Fruit fly (Drosophila melanogaster) whole organism, adult: ENCODE measurements around the gene Scp2.

Experiments used
- CG11617 ChIP-seq: fragments of 200-800 bp; sonication (Bioruptor generic); optimal IDR thresholded peaks from 2 replicates; lab custom pipeline; 2017; ENCODE audit warnings: mild to moderate bottlenecking, missing biosample characterization, missing genetic modification reagents, missing genetic modification characterization
- CG12768 ChIP-seq: fragments of 200-800 bp; sonication (Bioruptor generic); optimal IDR thresholded peaks from 2 replicates; lab custom pipeline; 2017; ENCODE audit warnings: missing biosample characterization, missing genetic modification characterization, mild to moderate bottlenecking, moderate library complexity, missing genetic modification reagents
- CG14711 ChIP-seq: fragments of 200-800 bp; sonication (Bioruptor generic); optimal IDR thresholded peaks from 2 replicates; lab custom pipeline; 2018; ENCODE audit warnings: missing biosample characterization, mild to moderate bottlenecking, missing genetic modification characterization, moderate library complexity
- CG1620 ChIP-seq: fragments of 200-800 bp; sonication (Bioruptor generic); optimal IDR thresholded peaks from 2 replicates; lab custom pipeline; 2016; ENCODE audit warnings: missing biosample characterization, missing genetic modification characterization
- CG7101 ChIP-seq: fragments of 200-800 bp; sonication (Bioruptor generic); optimal IDR thresholded peaks from 2 replicates; lab custom pipeline; 2018; ENCODE audit warnings: missing biosample characterization, mild to moderate bottlenecking, missing genetic modification characterization, moderate library complexity
- Clk ChIP-seq: fragments of 200-800 bp; sonication (Bioruptor generic); optimal IDR thresholded peaks from 2 replicates; lab custom pipeline; 2017; ENCODE audit warnings: missing biosample characterization, missing genetic modification characterization
- Hr96 ChIP-seq: fragments of 200-800 bp; sonication (Bioruptor generic); optimal IDR thresholded peaks from 2 replicates; lab custom pipeline; 2016; ENCODE audit warnings: missing biosample characterization, missing genetic modification characterization
- Mnt ChIP-seq: fragments of 200-800 bp; sonication (Bioruptor generic); optimal IDR thresholded peaks from 2 replicates; lab custom pipeline; 2016; ENCODE audit warnings: missing biosample characterization, mild to moderate bottlenecking, missing genetic modification characterization
- bab1 ChIP-seq: fragments of 200-800 bp; sonication (Bioruptor generic); optimal IDR thresholded peaks from 3 replicates; lab custom pipeline; 2019; ENCODE audit warnings: missing biosample characterization, mild to moderate bottlenecking, missing genetic modification characterization, moderate library complexity
- cic ChIP-seq: fragments of 200-800 bp; sonication (Bioruptor generic); optimal IDR thresholded peaks from 2 replicates; lab custom pipeline; 2017; ENCODE audit warnings: missing biosample characterization, mild to moderate bottlenecking, missing genetic modification characterization, moderate library complexity
- kay ChIP-seq: fragments of 200-800 bp; sonication (Bioruptor generic); peaks from one replicate; lab custom pipeline; 2016; ENCODE audit warnings: missing biosample characterization, missing genetic modification characterization, borderline replicate concordance
- ovo ChIP-seq: fragments of 200-800 bp; sonication (Bioruptor generic); optimal IDR thresholded peaks from 2 replicates; lab custom pipeline; 2016; ENCODE audit warnings: missing biosample characterization, missing genetic modification characterization
- tj ChIP-seq: fragments of 200-800 bp; sonication (Bioruptor generic); optimal IDR thresholded peaks from 3 replicates; lab custom pipeline; 2017; ENCODE audit warnings: missing biosample characterization, mild to moderate bottlenecking, missing genetic modification characterization, moderate library complexity
- toe ChIP-seq: fragments of 200-800 bp; sonication (Bioruptor generic); optimal IDR thresholded peaks from 2 replicates; lab custom pipeline; 2016; ENCODE audit warnings: missing biosample characterization, missing genetic modification characterization

DNA sequence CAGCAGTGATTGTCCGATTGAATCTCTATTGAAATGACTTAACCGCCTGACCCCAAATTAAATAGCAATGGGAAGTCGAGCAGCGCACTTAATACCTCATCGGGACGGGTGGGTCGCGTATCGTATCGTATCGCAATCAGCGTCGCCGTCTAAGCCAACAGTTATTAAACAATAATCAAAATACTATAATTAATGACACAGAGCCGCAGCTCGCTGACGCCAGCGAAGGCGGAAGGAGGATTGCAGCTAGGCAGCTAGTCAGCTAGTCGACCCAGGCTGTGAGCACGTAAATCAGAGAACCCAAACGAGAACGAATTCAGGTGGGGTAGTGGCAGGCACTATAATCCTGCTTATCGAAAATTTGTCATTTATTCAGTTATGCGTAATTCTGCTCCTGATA is 25.5 kb upstream of the Scp2 start, which contains the start of gene NPF:
- TF ChIP-seq toe (GFP tag; lab: Kevin White, UChicago) (no peak), CG7101 (no peak), kay (GFP tag; lab: Kevin White, UChicago) (no peak), CG14711 (no peak), tj (no peak), bab1 (GFP tag; lab: Kevin White, UChicago) (no peak), Hr96 (GFP tag; lab: Kevin White, UChicago) (no peak), CG12768 (no peak), CG11617 (GFP tag; lab: Kevin White, UChicago) (no peak), CG1620 (GFP tag; lab: Kevin White, UChicago) (no peak), ovo (GFP tag; lab: Kevin White, UChicago) (no peak), Mnt (GFP tag; lab: Kevin White, UChicago) (no peak), cic (no peak), Clk (GFP tag; lab: Kevin White, UChicago) (no peak)
